Worm (Caenorhabditis elegans) whole organism, young adult: Measurements from ENCODE around the gene C17E7.13.

ENCODE experiments used
- F49E8.2 ChIP-seq: sonication (generic microtip); optimal IDR thresholded peaks from 3 replicates; lab custom pipeline; 2017; ENCODE audit warnings: missing genetic modification characterization, mild to moderate bottlenecking, missing compliant biosample characterization, antibody characterized with exemption, moderate library complexity; ENCODE audit not compliant: insufficient read depth
- K12H6.12 ChIP-seq: fragments of 200-800 bp; sonication (Bioruptor generic); optimal IDR thresholded peaks from 2 replicates; lab custom pipeline; 2018; ENCODE audit warnings: mild to moderate bottlenecking, missing genetic modification characterization, missing compliant biosample characterization
- attf-3 ChIP-seq: fragments of 200-800 bp; sonication (Bioruptor generic); conservative IDR thresholded peaks from 2 replicates; pipeline ENCODE4 v1.3.6; 2022; ENCODE audit warnings: missing genetic modification reagents, missing genetic modification characterization, missing compliant biosample characterization
- lin-35 ChIP-seq, 3 experiments: fragments of 150-350 bp in 2 of 3; sonication (generic microtip) in 1 of 3; optimal IDR thresholded peaks; 2 replicates each; lab custom pipeline; 2014 to 2018; ENCODE audit warnings: missing biosample characterization in 3 of 3, missing genetic modification characterization in 3 of 3, missing genetic modification reagents in 3 of 3

DNA sequence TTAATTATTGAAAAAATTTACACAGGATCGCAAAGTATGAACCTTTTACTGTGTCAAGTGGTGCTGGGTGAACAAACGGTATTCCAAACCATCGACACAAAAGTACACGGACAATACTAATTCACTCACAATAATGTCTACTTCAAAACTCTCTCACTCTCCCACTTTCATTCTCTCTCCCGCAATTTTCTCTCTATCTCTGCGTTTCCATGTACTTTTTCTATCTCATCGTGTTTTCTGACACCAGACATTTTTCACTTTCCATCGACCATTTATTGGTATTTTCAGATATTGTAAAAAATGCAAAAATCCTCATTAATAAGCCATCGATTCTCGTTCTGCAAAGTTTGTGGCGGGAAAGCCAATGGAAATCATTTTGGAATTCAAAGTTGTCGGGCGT lies 16.8 kb upstream of the C17E7.13 start, which contains the start of gene nhr-156:
- TF ChIP-seq attf-3 (GFP tag; lab: Robert Waterston, UW) (no peak), lin-35 (GFP tag; optimal IDR thresholded peaks at IDR 0.05; lab: Kevin White, UChicago) (no peak), F49E8.2 (tag; lab: Kevin White, UChicago) (no peak), K12H6.12 (tag; lab: Kevin White, UChicago) (no peak)
